Worm (Caenorhabditis elegans): Measurements from ENCODE around the gene pbs-6.

- TF ChIP-seq syd-9 (tag; optimal IDR thresholded peaks at IDR 0.05) (no peak), elt-2 (tag; optimal IDR thresholded peaks at IDR 0.05) (no peak)
These were observed 3.2 kb upstream of the pbs-6 start, which contains the start of gene C02F5.13 for ce11 chrIII:8247051-8247450.

Data from whole organism, late embryonic.